Fruit fly (Drosophila melanogaster): ENCODE data around the gene mdy.

DNA sequence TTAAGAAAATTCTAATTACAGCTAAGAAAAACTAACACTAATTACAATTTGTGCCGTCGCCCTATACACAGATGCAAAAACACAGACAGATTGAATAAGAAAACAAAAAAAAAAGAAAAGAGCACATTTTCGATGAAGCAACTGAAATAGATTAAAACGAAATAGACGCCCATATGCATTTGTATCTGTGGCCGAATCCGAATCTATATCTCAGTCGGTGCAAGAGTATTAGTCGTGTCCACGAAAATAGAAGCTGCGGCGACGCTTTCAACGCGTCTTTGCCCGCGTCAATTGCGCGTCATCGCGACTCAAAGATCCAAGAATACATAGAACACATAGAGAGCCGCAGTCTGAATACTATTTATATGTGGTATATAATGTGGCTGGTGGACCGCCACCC is 58.5 kb downstream of the mdy start:
- TF ChIP-seq CG10979 (tag; optimal IDR thresholded peaks at IDR 0.05) = no peak
- no peak for TF ChIP-seq CG12236 (GFP tag; optimal IDR thresholded peaks at IDR 0.05)
- no peak for TF ChIP-seq CG31441 (GFP tag; IDR thresholded peaks at IDR 0.05)
- no peak for TF ChIP-seq corto (GFP tag; optimal IDR thresholded peaks at IDR 0.05)
- TF ChIP-seq CG15514 (GFP tag; optimal IDR thresholded peaks at IDR 0.05) = no peak
- TF ChIP-seq H2.0 (GFP tag; IDR thresholded peaks at IDR 0.05) = no peak
- TF ChIP-seq gt (GFP tag; IDR thresholded peaks at IDR 0.05) = no peak
- no peak for TF ChIP-seq mam (GFP tag; optimal IDR thresholded peaks at IDR 0.05)
- TF ChIP-seq Hand (GFP tag; optimal IDR thresholded peaks at IDR 0.05) = no peak
- no peak for TF ChIP-seq gcm2 (GFP tag; optimal IDR thresholded peaks at IDR 0.05)
- no peak for TF ChIP-seq Gug (GFP tag; IDR thresholded peaks at IDR 0.05)
- TF ChIP-seq Sox102F (GFP tag; optimal IDR thresholded peaks at IDR 0.05) = no peak
- no peak for TF ChIP-seq CG5180 (GFP tag; optimal IDR thresholded peaks at IDR 0.05)
- no peak for TF ChIP-seq dm (GFP tag; optimal IDR thresholded peaks at IDR 0.05)
